Worm (Caenorhabditis elegans) whole organism, late embryonic: ENCODE results near the gene K09C4.9.

Experiments
- C08G9.2 ChIP-seq: sonication (generic microtip); optimal IDR thresholded peaks from 2 replicates; lab custom pipeline; 2016; ENCODE audit warnings: mild to moderate bottlenecking, missing genetic modification characterization, moderate library complexity, missing compliant biosample characterization
- C38D4.7 ChIP-seq: fragments of 200-800 bp; sonication (Bioruptor generic); optimal IDR thresholded peaks from 2 replicates; lab custom pipeline; 2018; ENCODE audit warnings: mild to moderate bottlenecking, missing genetic modification characterization, moderate library complexity, missing compliant biosample characterization
- F13H6.1 ChIP-seq: sonication (generic microtip); optimal IDR thresholded peaks from 2 replicates; lab custom pipeline; 2016; ENCODE audit warnings: missing genetic modification characterization, missing compliant biosample characterization
- T23F11.4 ChIP-seq: fragments of 200-800 bp; sonication (Bioruptor generic); optimal IDR thresholded peaks from 2 replicates; lab custom pipeline; 2018; ENCODE audit warnings: mild to moderate bottlenecking, missing genetic modification characterization, missing compliant biosample characterization
- Y22D7AL.16 ChIP-seq: sonication (generic microtip); optimal IDR thresholded peaks from 2 replicates; lab custom pipeline; 2016; ENCODE audit warnings: missing genetic modification characterization, missing compliant biosample characterization
- ama-1 ChIP-seq: fragments of 150-350 bp; optimal IDR thresholded peaks from 2 replicates; lab custom pipeline; 2014
- ceh-14 ChIP-seq: sonication (generic microtip); optimal IDR thresholded peaks from 2 replicates; lab custom pipeline; 2016; ENCODE audit warnings: missing genotype, missing genetic modification characterization, missing compliant biosample characterization
- ceh-18 ChIP-seq: sonication (generic microtip); optimal IDR thresholded peaks from 2 replicates; lab custom pipeline; 2016; ENCODE audit warnings: missing genetic modification characterization, missing compliant biosample characterization
- ceh-19 ChIP-seq: fragments of 200-800 bp; sonication (Bioruptor generic); optimal IDR thresholded peaks from 2 replicates; lab custom pipeline; 2018; ENCODE audit warnings: mild to moderate bottlenecking, missing genetic modification characterization, missing compliant biosample characterization
- ceh-30 ChIP-seq: fragments of 150-350 bp; optimal IDR thresholded peaks from 2 replicates; lab custom pipeline; 2014; ENCODE audit warnings: missing biosample characterization, missing genetic modification characterization
- ceh-31 ChIP-seq: sonication (generic microtip); optimal IDR thresholded peaks from 2 replicates; lab custom pipeline; 2016; ENCODE audit warnings: missing genetic modification characterization, missing compliant biosample characterization
- ceh-45 ChIP-seq: fragments of 200-800 bp; sonication (Bioruptor generic); IDR thresholded peaks from 2 replicates; pipeline ENCODE4 v1.3.6; 2022; ENCODE audit warnings: missing genetic modification reagents, missing genetic modification characterization, missing compliant biosample characterization
- ceh-48 ChIP-seq: sonication (generic microtip); optimal IDR thresholded peaks from 2 replicates; lab custom pipeline; 2016; ENCODE audit warnings: missing genetic modification characterization, inconsistent platforms, missing compliant biosample characterization
- ceh-9 ChIP-seq: sonication (generic microtip); optimal IDR thresholded peaks from 2 replicates; lab custom pipeline; 2016; ENCODE audit warnings: mild to moderate bottlenecking, missing genetic modification characterization, inconsistent platforms, missing compliant biosample characterization
- che-1 ChIP-seq: sonication (generic microtip); optimal IDR thresholded peaks from 2 replicates; lab custom pipeline; 2016; ENCODE audit warnings: mild to moderate bottlenecking, missing genetic modification characterization, missing compliant biosample characterization
- dve-1 ChIP-seq: sonication (generic microtip); optimal IDR thresholded peaks from 2 replicates; lab custom pipeline; 2017; ENCODE audit warnings: antibody characterized with exemption, mild to moderate bottlenecking, missing genetic modification characterization, missing compliant biosample characterization
- elt-2 ChIP-seq: sonication (generic microtip); optimal IDR thresholded peaks from 2 replicates; lab custom pipeline; 2016; ENCODE audit warnings: missing genetic modification reagents, missing genetic modification characterization, missing compliant biosample characterization
- elt-4 ChIP-seq: sonication (generic microtip); optimal IDR thresholded peaks from 2 replicates; lab custom pipeline; 2016; ENCODE audit warnings: missing genetic modification characterization, missing compliant biosample characterization
- ets-4 ChIP-seq: sonication (generic microtip); optimal IDR thresholded peaks from 2 replicates; lab custom pipeline; 2016; ENCODE audit warnings: missing genetic modification characterization, missing compliant biosample characterization
- eyg-1 ChIP-seq: sonication (generic microtip); optimal IDR thresholded peaks from 2 replicates; lab custom pipeline; 2016; ENCODE audit warnings: missing genotype, missing genetic modification characterization, missing compliant biosample characterization
- fax-1 ChIP-seq: sonication (generic microtip); optimal IDR thresholded peaks from 2 replicates; lab custom pipeline; 2016; ENCODE audit warnings: missing genotype, missing genetic modification characterization, missing compliant biosample characterization
- fkh-6 ChIP-seq: sonication (generic microtip); optimal IDR thresholded peaks from 2 replicates; lab custom pipeline; 2016; ENCODE audit warnings: missing genetic modification characterization, missing compliant biosample characterization
- gmeb-2 ChIP-seq: sonication (generic microtip); optimal IDR thresholded peaks from 2 replicates; lab custom pipeline; 2016; ENCODE audit warnings: missing genetic modification characterization, inconsistent platforms, missing compliant biosample characterization
- hlh-6 ChIP-seq: sonication (generic microtip); optimal IDR thresholded peaks from 2 replicates; lab custom pipeline; 2016; ENCODE audit warnings: missing genotype, missing genetic modification characterization, missing compliant biosample characterization
- lim-6 ChIP-seq: sonication (generic microtip); optimal IDR thresholded peaks from 2 replicates; lab custom pipeline; 2016; ENCODE audit warnings: missing genetic modification characterization, missing compliant biosample characterization
- lin-11 ChIP-seq: fragments of 200-800 bp; sonication (Bioruptor generic); optimal IDR thresholded peaks from 2 replicates; lab custom pipeline; 2018; ENCODE audit warnings: mild to moderate bottlenecking, missing genetic modification characterization, missing compliant biosample characterization
- madf-2 ChIP-seq: sonication (generic microtip); optimal IDR thresholded peaks from 2 replicates; lab custom pipeline; 2017; ENCODE audit warnings: missing genetic modification characterization, missing compliant biosample characterization
- nfya-1 ChIP-seq: sonication (generic microtip); optimal IDR thresholded peaks from 2 replicates; lab custom pipeline; 2017; ENCODE audit warnings: missing genetic modification characterization, mild to moderate bottlenecking, missing compliant biosample characterization, antibody characterized with exemption, moderate library complexity
- nhr-11 ChIP-seq: fragments of 150-350 bp; optimal IDR thresholded peaks from 2 replicates; lab custom pipeline; 2014; ENCODE audit warnings: missing biosample characterization, missing genetic modification characterization
- npax-4 ChIP-seq: sonication (generic microtip); optimal IDR thresholded peaks from 2 replicates; lab custom pipeline; 2016; ENCODE audit warnings: missing genetic modification characterization, missing compliant biosample characterization
- pag-3 ChIP-seq: sonication (generic microtip); optimal IDR thresholded peaks from 2 replicates; lab custom pipeline; 2016; ENCODE audit warnings: missing compliant biosample characterization, missing genetic modification characterization, borderline replicate concordance
- sdc-2 ChIP-seq: sonication (generic microtip); optimal IDR thresholded peaks from 2 replicates; lab custom pipeline; 2016; ENCODE audit warnings: missing genotype, missing genetic modification characterization, missing compliant biosample characterization
- sox-2 ChIP-seq: fragments of 200-800 bp; sonication (Bioruptor generic); IDR thresholded peaks from 2 replicates; pipeline ENCODE4 v1.3.6; 2022; ENCODE audit warnings: missing genetic modification reagents, missing genetic modification characterization, missing compliant biosample characterization
- ttx-3 ChIP-seq: sonication (generic microtip); optimal IDR thresholded peaks from 2 replicates; lab custom pipeline; 2016; ENCODE audit warnings: missing genetic modification reagents, missing genetic modification characterization, missing compliant biosample characterization
- unc-3 ChIP-seq, 2 experiments: fragments of 200-800 bp in 1 of 2; sonication (Bioruptor generic) in 1 of 2; sonication (generic microtip) in 1 of 2; conservative IDR thresholded peaks in 1 of 2; optimal IDR thresholded peaks in 1 of 2; 2 replicates each; pipeline versions ENCODE4 v1.3.6 to Lab custom; 2016 to 2022; ENCODE audit warnings: missing compliant biosample characterization in 2 of 2, missing genetic modification characterization in 2 of 2, missing genetic modification reagents in 1 of 2
- unc-55 ChIP-seq: sonication (generic microtip); optimal IDR thresholded peaks from 2 replicates; lab custom pipeline; 2017; ENCODE audit warnings: missing biosample characterization, missing genetic modification reagents, missing genetic modification characterization
- unc-86 ChIP-seq: sonication (generic microtip); optimal IDR thresholded peaks from 2 replicates; lab custom pipeline; 2016; ENCODE audit warnings: missing genetic modification characterization, missing compliant biosample characterization
- zip-5 ChIP-seq: sonication (generic microtip); optimal IDR thresholded peaks from 2 replicates; lab custom pipeline; 2016; ENCODE audit warnings: missing genetic modification characterization, missing compliant biosample characterization

The K09C4.9 gene

ce11 chrX:3244402-3244801 is 27.2 kb downstream of the K09C4.9 start:
- TF ChIP-seq Y22D7AL.16 (tag; lab: Kevin White, UChicago), result no peak
- no peak for TF ChIP-seq ets-4
- TF ChIP-seq ceh-31 (tag; lab: Kevin White, UChicago), result no peak
- no peak for TF ChIP-seq ceh-48
- no peak for TF ChIP-seq fkh-6
- TF ChIP-seq nfya-1, result no peak
- no peak for TF ChIP-seq zip-5
- no peak for TF ChIP-seq npax-4
- TF ChIP-seq dve-1 (tag; lab: Kevin White, UChicago), result no peak
- no peak for TF ChIP-seq nhr-11
- TF ChIP-seq ceh-18 (tag; lab: Kevin White, UChicago), result no peak
- TF ChIP-seq unc-3 (GFP tag; conservative IDR thresholded peaks at IDR 0.05; lab: Robert Waterston, UW), result no peak
- TF ChIP-seq unc-3 (tag; optimal IDR thresholded peaks at IDR 0.05; lab: Kevin White, UChicago), result no peak

- TF ChIP-seq ceh-14 (tag; lab: Kevin White, UChicago) (no peak), npax-4 (no peak), F13H6.1 (tag; lab: Kevin White, UChicago) (no peak), unc-55 (GFP tag; lab: Kevin White, UChicago) (no peak)
Measured at ce11 chrX:3243614-3244013, 28.0 kb downstream of the K09C4.9 start, which contains the start of gene irg-7. Gene irg-7, minus strand, starts transcription at chrX:3243636.

ce11 chrX:3235358-3235816 is 36.2 kb downstream of the K09C4.9 start, which contains the start of gene F28B4.3:
Gene F28B4.3, minus strand, starts transcription at chrX:3235408.
- TF ChIP-seq eyg-1 (tag; lab: Kevin White, UChicago) (no peak), pag-3 (no peak), ceh-19 (no peak), elt-2 (no peak), C38D4.7 (GFP tag; lab: Kevin White, UChicago) (no peak), elt-4 (no peak), che-1 (tag; lab: Kevin White, UChicago) (no peak), madf-2 (no peak), gmeb-2 (tag; lab: Kevin White, UChicago) (no peak), T23F11.4 (GFP tag; lab: Kevin White, UChicago) (no peak), nhr-11 (no peak), sox-2 (no peak), ets-4 (no peak), npax-4 (no peak)

ce11 chrX:3230575-3230974 is 41.0 kb downstream of the K09C4.9 start:
- TF ChIP-seq hlh-6 (no peak), ceh-19 (no peak), ama-1 (lab: Kevin White, UChicago) (no peak), ceh-48 (no peak), ceh-18 (tag; lab: Kevin White, UChicago) (no peak), lim-6 (tag; lab: Kevin White, UChicago) (no peak), lin-11 (tag; lab: Kevin White, UChicago) (no peak), C08G9.2 (tag; lab: Kevin White, UChicago) (no peak)

ce11 chrX:3228701-3229100 is 42.9 kb downstream of the K09C4.9 start:
- no peak for TF ChIP-seq fkh-6
- no peak for TF ChIP-seq ceh-9 (tag; lab: Kevin White, UChicago)
- no peak for TF ChIP-seq ttx-3 (tag; lab: Kevin White, UChicago)
- no peak for TF ChIP-seq unc-86
- no peak for TF ChIP-seq ceh-30
- TF ChIP-seq gmeb-2 (tag; lab: Kevin White, UChicago), result no peak
- no peak for TF ChIP-seq lin-11 (tag; lab: Kevin White, UChicago)
- no peak for TF ChIP-seq ets-4
- no peak for TF ChIP-seq C38D4.7 (GFP tag; lab: Kevin White, UChicago)
- TF ChIP-seq zip-5, result no peak
- no peak for TF ChIP-seq sdc-2
- no peak for TF ChIP-seq ceh-48
- TF ChIP-seq fax-1 (tag; lab: Kevin White, UChicago), result no peak
- TF ChIP-seq dve-1 (tag; lab: Kevin White, UChicago), result no peak
- TF ChIP-seq ceh-45, result no peak
- TF ChIP-seq nfya-1, result no peak
- no peak for TF ChIP-seq ceh-14 (tag; lab: Kevin White, UChicago)
